Fruit fly (Drosophila melanogaster) whole organism, embryonic: Measurements from ENCODE around the gene CG12096.

Experiments
- Antp ChIP-seq: fragments of 200-800 bp; sonication (Bioruptor generic); optimal IDR thresholded peaks from 3 replicates; lab custom pipeline; 2016; ENCODE audit warnings: missing biosample characterization, missing genetic modification characterization
- Atf3 ChIP-seq: fragments of 200-800 bp; sonication (Bioruptor generic); optimal IDR thresholded peaks from 3 replicates; lab custom pipeline; 2016; ENCODE audit warnings: missing biosample characterization, missing genetic modification characterization
- Atf6 ChIP-seq: fragments of 200-800 bp; sonication (Bioruptor generic); IDR thresholded peaks from 2 replicates; pipeline ENCODE4 v1.3.6; 2022; ENCODE audit warnings: missing biosample characterization, missing genetic modification characterization
- Bgb ChIP-seq: fragments of 200-800 bp; sonication (Bioruptor generic); IDR thresholded peaks from 2 replicates; pipeline ENCODE4 v1.3.6; 2022; ENCODE audit warnings: missing biosample characterization, missing genetic modification characterization; ENCODE audit not compliant: partially characterized antibody
- CG10147 ChIP-seq: fragments of 200-800 bp; sonication (Bioruptor generic); optimal IDR thresholded peaks from 2 replicates; lab custom pipeline; 2019; ENCODE audit warnings: missing biosample characterization, mild to moderate bottlenecking, missing genetic modification characterization, moderate library complexity
- CG12071 ChIP-seq: fragments of 200-800 bp; sonication (Bioruptor generic); optimal IDR thresholded peaks from 3 replicates; lab custom pipeline; 2018; ENCODE audit warnings: missing biosample characterization, mild to moderate bottlenecking, missing genetic modification characterization
- CG13123 ChIP-seq: fragments of 200-800 bp; sonication (Bioruptor generic); optimal IDR thresholded peaks from 2 replicates; lab custom pipeline; 2016; ENCODE audit warnings: missing biosample characterization, missing genetic modification characterization
- CG15479 ChIP-seq: fragments of 200-800 bp; sonication (Bioruptor generic); optimal IDR thresholded peaks from 3 replicates; lab custom pipeline; 2019; ENCODE audit warnings: missing biosample characterization, mild to moderate bottlenecking, missing genetic modification characterization, moderate library complexity
- CG15696 ChIP-seq: fragments of 200-800 bp; sonication (Bioruptor generic); optimal IDR thresholded peaks from 2 replicates; lab custom pipeline; 2019; ENCODE audit warnings: missing biosample characterization, mild to moderate bottlenecking, missing genetic modification characterization, moderate library complexity
- CG16813 ChIP-seq: fragments of 200-800 bp; sonication (Bioruptor generic); IDR thresholded peaks from 3 replicates; pipeline ENCODE4 v1.3.6; 2022; ENCODE audit warnings: missing biosample characterization, missing genetic modification characterization; ENCODE audit not compliant: partially characterized antibody
- CG16863 ChIP-seq: fragments of 200-800 bp; sonication (Bioruptor generic); optimal IDR thresholded peaks from 3 replicates; lab custom pipeline; 2016; ENCODE audit warnings: missing biosample characterization, missing genetic modification characterization
- CG18262 ChIP-seq: fragments of 200-800 bp; optimal IDR thresholded peaks from 3 replicates; lab custom pipeline; 2019; ENCODE audit warnings: missing biosample characterization, mild to moderate bottlenecking, missing genetic modification characterization, moderate library complexity
- CG18476 ChIP-seq: fragments of 200-800 bp; sonication (Bioruptor generic); optimal IDR thresholded peaks from 2 replicates; lab custom pipeline; 2016; ENCODE audit warnings: missing biosample characterization, mild to moderate bottlenecking, missing genetic modification characterization
- CG2116 ChIP-seq: fragments of 200-800 bp; sonication (Bioruptor generic); optimal IDR thresholded peaks from 3 replicates; lab custom pipeline; 2018; ENCODE audit warnings: missing biosample characterization, mild to moderate bottlenecking, missing genetic modification characterization
- CG2678 ChIP-seq: fragments of 200-800 bp; sonication (Bioruptor generic); optimal IDR thresholded peaks from 3 replicates; lab custom pipeline; 2019; ENCODE audit warnings: missing biosample characterization, mild to moderate bottlenecking, missing genetic modification characterization, moderate library complexity
- CG30403 ChIP-seq: fragments of 200-800 bp; sonication (Bioruptor generic); optimal IDR thresholded peaks from 3 replicates; lab custom pipeline; 2016; ENCODE audit warnings: missing biosample characterization, missing genetic modification characterization
- CG30431 ChIP-seq: fragments of 200-800 bp; sonication (Bioruptor generic); optimal IDR thresholded peaks from 2 replicates; lab custom pipeline; 2017; ENCODE audit warnings: missing biosample characterization, missing genetic modification characterization
- CG31365 ChIP-seq: fragments of 200-800 bp; sonication (Bioruptor generic); optimal IDR thresholded peaks from 2 replicates; lab custom pipeline; 2018; ENCODE audit warnings: missing biosample characterization, mild to moderate bottlenecking, missing genetic modification characterization
- CG32772 ChIP-seq: fragments of 200-800 bp; sonication (Bioruptor generic); IDR thresholded peaks from 2 replicates; pipeline ENCODE4 v1.3.6; 2022; ENCODE audit warnings: missing biosample characterization, missing genetic modification characterization
- CG6791 ChIP-seq: fragments of 200-800 bp; sonication (Bioruptor generic); IDR thresholded peaks from 3 replicates; pipeline ENCODE4 v1.3.6; 2022; ENCODE audit warnings: missing biosample characterization, missing genetic modification characterization; ENCODE audit not compliant: partially characterized antibody
- CG8290 ChIP-seq, 3 experiments: fragments of 200-800 bp; sonication (Bioruptor generic); optimal IDR thresholded peaks; 2 replicates each; lab custom pipeline; 2016 to 2019; ENCODE audit warnings: missing biosample characterization in 3 of 3, missing genetic modification characterization in 3 of 3, mild to moderate bottlenecking in 2 of 3, moderate library complexity in 1 of 3
- CG9932 ChIP-seq: fragments of 200-800 bp; sonication (Bioruptor generic); IDR thresholded peaks from 2 replicates; pipeline ENCODE4 v1.3.6; 2022; ENCODE audit warnings: missing biosample characterization, missing genetic modification characterization
- CTCF ChIP-seq: fragments of 200-800 bp; sonication (Bioruptor generic); optimal IDR thresholded peaks from 2 replicates; lab custom pipeline; 2017; ENCODE audit warnings: missing biosample characterization, mild to moderate bottlenecking, missing genetic modification characterization, moderate library complexity
- D19A ChIP-seq: fragments of 200-800 bp; optimal IDR thresholded peaks from 3 replicates; lab custom pipeline; 2019; ENCODE audit warnings: missing biosample characterization, mild to moderate bottlenecking, missing genetic modification characterization, moderate library complexity
- D19B ChIP-seq: fragments of 200-800 bp; sonication (Bioruptor generic); optimal IDR thresholded peaks from 2 replicates; lab custom pipeline; 2017; ENCODE audit warnings: missing biosample characterization, mild to moderate bottlenecking, missing genetic modification characterization
- Dek ChIP-seq: fragments of 200-800 bp; sonication (Bioruptor generic); optimal IDR thresholded peaks from 3 replicates; lab custom pipeline; 2019; ENCODE audit warnings: missing biosample characterization, mild to moderate bottlenecking, missing genetic modification characterization, moderate library complexity
- E2f1 ChIP-seq: fragments of 200-800 bp; sonication (Bioruptor generic); IDR thresholded peaks from 2 replicates; pipeline ENCODE4 v1.3.6; 2022; ENCODE audit warnings: missing biosample characterization, missing genetic modification characterization
- E2f2 ChIP-seq: fragments of 200-800 bp; sonication (Bioruptor generic); IDR thresholded peaks from 2 replicates; pipeline ENCODE4 v1.3.6; 2022; ENCODE audit warnings: missing biosample characterization, missing genetic modification characterization
- HLH4C ChIP-seq: fragments of 200-800 bp; sonication (Bioruptor generic); IDR thresholded peaks from 3 replicates; pipeline ENCODE4 v1.3.6; 2022; ENCODE audit warnings: missing biosample characterization, missing genetic modification characterization; ENCODE audit not compliant: partially characterized antibody
- HmgZ ChIP-seq: fragments of 200-800 bp; sonication (Bioruptor generic); optimal IDR thresholded peaks from 2 replicates; lab custom pipeline; 2018; ENCODE audit warnings: missing biosample characterization, mild to moderate bottlenecking, missing genetic modification characterization
- Myb ChIP-seq: fragments of 200-800 bp; sonication (Bioruptor generic); optimal IDR thresholded peaks from 2 replicates; lab custom pipeline; 2016; ENCODE audit warnings: missing biosample characterization, missing genetic modification characterization
- Pdp1 ChIP-seq, 2 experiments: fragments of 200-800 bp; sonication (Bioruptor generic); optimal IDR thresholded peaks; 3 replicates each; lab custom pipeline; 2016; ENCODE audit warnings: missing biosample characterization in 2 of 2, missing genetic modification characterization in 2 of 2, mild to moderate bottlenecking in 1 of 2, moderate library complexity in 1 of 2
- Sin3A ChIP-seq: fragments of >200 bp; optimal IDR thresholded peaks from 2 replicates; lab custom pipeline; 2018
- Sox100B ChIP-seq: fragments of 200-800 bp; sonication (Bioruptor generic); optimal IDR thresholded peaks from 3 replicates; lab custom pipeline; 2018; ENCODE audit warnings: missing biosample characterization, mild to moderate bottlenecking, missing genetic modification characterization
- ash1 ChIP-seq: fragments of 200-800 bp; sonication (Bioruptor generic); optimal IDR thresholded peaks from 2 replicates; lab custom pipeline; 2018; ENCODE audit warnings: missing biosample characterization, mild to moderate bottlenecking, missing genetic modification characterization
- br ChIP-seq: fragments of >200 bp; optimal IDR thresholded peaks from 2 replicates; lab custom pipeline; 2017
- chn ChIP-seq: fragments of 200-800 bp; sonication (Bioruptor generic); optimal IDR thresholded peaks from 2 replicates; lab custom pipeline; 2016; ENCODE audit warnings: missing biosample characterization, missing genetic modification characterization
- fd64A ChIP-seq: fragments of 200-800 bp; sonication (Bioruptor generic); optimal IDR thresholded peaks from 3 replicates; lab custom pipeline; 2018; ENCODE audit warnings: missing biosample characterization, mild to moderate bottlenecking, missing genetic modification characterization
- gce ChIP-seq: fragments of 200-800 bp; sonication (Bioruptor generic); IDR thresholded peaks from 3 replicates; pipeline ENCODE4 v1.3.6; 2022; ENCODE audit warnings: missing biosample characterization, missing genetic modification characterization
- ind ChIP-seq: fragments of 200-800 bp; sonication (Bioruptor generic); optimal IDR thresholded peaks from 3 replicates; lab custom pipeline; 2016; ENCODE audit warnings: missing biosample characterization, missing genetic modification characterization
- kay ChIP-seq: fragments of 200-800 bp; sonication (Bioruptor generic); optimal IDR thresholded peaks from 2 replicates; lab custom pipeline; 2016; ENCODE audit warnings: missing biosample characterization, missing genetic modification characterization
- lab ChIP-seq: fragments of 200-800 bp; sonication (Bioruptor generic); optimal IDR thresholded peaks from 3 replicates; lab custom pipeline; 2017; ENCODE audit warnings: missing biosample characterization, missing genetic modification characterization, mild to moderate bottlenecking, moderate library complexity, missing genetic modification reagents
- otp ChIP-seq: fragments of 200-800 bp; sonication (Bioruptor generic); IDR thresholded peaks from 3 replicates; pipeline ENCODE4, ENCODE4 v1.3.6; 2022; ENCODE audit warnings: missing biosample characterization, missing genetic modification characterization
- pros ChIP-seq: fragments of 200-800 bp; sonication (Bioruptor generic); optimal IDR thresholded peaks from 3 replicates; lab custom pipeline; 2019; ENCODE audit warnings: missing biosample characterization, mild to moderate bottlenecking, missing genetic modification characterization, moderate library complexity
- ranshi ChIP-seq: fragments of 200-800 bp; sonication (Bioruptor generic); IDR thresholded peaks from 2 replicates; pipeline ENCODE4 v1.3.6; 2022; ENCODE audit warnings: missing biosample characterization, missing genetic modification characterization
- ro ChIP-seq: fragments of 200-800 bp; sonication (Bioruptor generic); IDR thresholded peaks from 2 replicates; pipeline ENCODE4 v1.3.6; 2022; ENCODE audit warnings: missing biosample characterization, missing genetic modification characterization
- sens ChIP-seq: fragments of 200-800 bp; sonication (Bioruptor generic); peaks from one replicate; lab custom pipeline; 2016; ENCODE audit warnings: missing biosample characterization, missing genetic modification characterization
- stwl ChIP-seq: fragments of 200-800 bp; sonication (Bioruptor generic); optimal IDR thresholded peaks from 3 replicates; lab custom pipeline; 2018; ENCODE audit warnings: missing biosample characterization, mild to moderate bottlenecking, missing genetic modification characterization, moderate library complexity

CG12096 gene

DNA sequence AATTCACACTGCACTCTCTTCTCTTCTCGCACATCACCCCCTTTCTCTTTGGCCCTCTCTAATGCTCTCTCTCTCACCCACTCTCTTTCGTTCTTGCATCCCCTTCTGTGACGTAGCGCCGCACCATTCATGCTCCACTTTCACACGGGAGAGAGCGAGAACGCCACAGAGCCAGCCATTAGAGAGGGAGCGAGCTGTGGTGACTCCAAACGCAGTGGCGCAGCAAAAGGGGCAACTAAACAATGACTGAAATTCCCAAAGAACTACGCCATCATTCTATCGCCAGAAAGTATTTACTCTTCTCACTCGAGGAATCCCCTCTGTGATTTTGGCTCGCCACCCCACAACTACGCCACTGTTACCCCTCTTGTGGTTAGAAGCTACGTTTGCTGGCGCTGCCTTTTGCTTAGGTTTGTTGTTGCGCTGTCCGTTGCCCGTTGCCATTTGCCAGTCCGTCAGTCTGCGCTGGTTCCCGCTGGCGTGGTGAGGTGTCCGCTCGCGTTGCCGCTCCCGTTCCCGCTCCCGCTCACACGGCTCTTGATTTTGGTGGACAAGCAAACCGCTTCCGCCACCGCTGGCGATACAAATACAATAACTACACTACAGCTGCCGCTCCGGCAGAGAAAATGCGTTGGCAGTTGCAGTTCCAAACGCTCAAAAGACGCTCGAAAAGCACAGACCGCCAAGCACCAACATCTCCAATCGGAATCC is 28.2 kb upstream of the CG12096 start (continued):
- TF ChIP-seq E2f2 (GFP tag; lab: Robert Waterston, UW) (peak; percentile 89), CG6791 (GFP tag; lab: Robert Waterston, UW) (peak; percentile 42; the same call in 1 of the 3 replicates), sens (GFP tag; lab: Kevin White, UChicago) (peak; percentile 100), ro (GFP tag; lab: Robert Waterston, UW) (peak; percentile 98), lab (GFP tag; lab: Kevin White, UChicago) (peak; percentile 100), ind (GFP tag; lab: Kevin White, UChicago) (peak; percentile 100), pros (peak; percentile 82)

DNA sequence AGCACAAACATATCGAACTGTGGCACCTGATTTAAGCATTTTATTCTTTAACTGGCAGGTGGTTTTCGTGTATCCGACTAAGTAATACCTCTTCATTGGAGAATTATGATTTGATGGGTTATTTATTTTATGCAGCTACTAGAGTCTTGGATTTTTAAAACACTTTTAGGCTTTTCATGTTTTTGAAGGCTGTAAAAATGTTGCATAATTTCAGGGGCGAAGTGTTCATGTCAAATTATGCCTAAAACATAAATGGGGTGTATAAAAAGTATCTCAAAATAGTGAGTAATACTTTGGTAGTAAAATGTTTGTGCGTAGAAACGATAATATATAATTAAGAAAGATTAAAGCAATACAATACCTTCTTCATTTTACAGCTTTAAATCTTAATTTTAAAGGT is 24.6 kb upstream of the CG12096 start:
- TF ChIP-seq kay (GFP tag; lab: Kevin White, UChicago), result peak; percentile 24
- peak; percentile 43 for TF ChIP-seq D19B (GFP tag; lab: Kevin White, UChicago)
- peak; percentile 47 for TF ChIP-seq CG18476 (GFP tag; lab: Kevin White, UChicago)
- TF ChIP-seq Bgb (GFP tag; lab: Robert Waterston, UW), result 0 out of 2 replicates have a peak, but pooled peaks have one; percentile 29
- TF ChIP-seq CG16813 (GFP tag; lab: Robert Waterston, UW), result 0 out of 3 replicates have a peak, but pooled peaks have one; percentile 6
- TF ChIP-seq Dek, result peak; percentile 13
- TF ChIP-seq CG15479 (GFP tag; lab: Kevin White, UChicago), result no peak
- no peak for TF ChIP-seq chn (GFP tag; lab: Kevin White, UChicago)
- no peak for TF ChIP-seq otp (GFP tag; lab: Robert Waterston, UW)
- no peak for TF ChIP-seq CG9932
- TF ChIP-seq D19A (tag; lab: Kevin White, UChicago), result peak; percentile 7
- no peak for TF ChIP-seq CG10147 (GFP tag; lab: Kevin White, UChicago)
- no peak for TF ChIP-seq Sox100B (GFP tag; lab: Kevin White, UChicago)
- TF ChIP-seq CG16863 (GFP tag; lab: Kevin White, UChicago), result no peak
- TF ChIP-seq CG6791 (GFP tag; lab: Robert Waterston, UW), result 0 out of 3 replicates have a peak, but pooled peaks have one; percentile 42
- TF ChIP-seq CTCF (GFP tag; lab: Kevin White, UChicago), result peak; percentile 64
- TF ChIP-seq Pdp1 (GFP tag; optimal IDR thresholded peaks at IDR 0.05; lab: Kevin White, UChicago), result peak in 1 of 2 experiments; percentile 0
- no peak for TF ChIP-seq fd64A (GFP tag; lab: Kevin White, UChicago)
- TF ChIP-seq CG8290 (GFP tag; optimal IDR thresholded peaks at IDR 0.05; lab: Kevin White, UChicago), result peak; percentile 0
- TF ChIP-seq CG8290 (tag; optimal IDR thresholded peaks at IDR 0.05; lab: Kevin White, UChicago), result peak in 1 of 2 experiments; percentile 11
- no peak for TF ChIP-seq CG15696
- TF ChIP-seq stwl, result peak; percentile 25
- TF ChIP-seq HmgZ (tag; lab: Kevin White, UChicago), result peak; percentile 25
- TF ChIP-seq Myb, result no peak
- peak; percentile 44 for TF ChIP-seq HLH4C (GFP tag; lab: Robert Waterston, UW)
- TF ChIP-seq CG31365 (tag; lab: Kevin White, UChicago), result no peak

DNA sequence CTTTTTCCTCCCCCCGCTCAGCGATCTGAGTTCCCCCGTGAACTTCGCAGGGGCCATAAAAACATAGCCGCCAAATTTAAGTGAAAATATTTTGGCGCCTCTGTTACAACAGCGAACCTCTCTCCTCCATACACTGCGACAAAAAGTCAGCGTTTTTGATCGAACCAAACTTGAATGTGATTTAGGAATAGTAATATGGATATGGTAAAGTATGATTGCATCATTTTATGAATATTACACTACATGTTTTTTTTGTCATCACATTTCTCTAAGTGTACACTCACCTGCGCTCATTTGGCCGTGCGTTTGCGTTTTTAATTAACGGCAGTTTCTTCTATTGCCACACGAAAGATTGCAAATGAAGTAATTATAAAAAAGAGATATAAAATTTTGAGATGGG is 23.7 kb upstream of the CG12096 start:
- TF ChIP-seq Atf3 (GFP tag; lab: Kevin White, UChicago) (peak; percentile 36), CG12071 (GFP tag; lab: Kevin White, UChicago) (peak; percentile 60), gce (0 out of 3 replicates have a peak, but pooled peaks have one; percentile 55), pros (no peak), ash1 (GFP tag; lab: Kevin White, UChicago) (no peak), CG13123 (GFP tag; lab: Kevin White, UChicago) (peak; percentile 31), Sin3A (no peak), CG30403 (GFP tag; lab: Kevin White, UChicago) (peak; percentile 67), Atf6 (GFP tag; lab: Robert Waterston, UW) (peak; percentile 43; the same call in 1 of the 2 replicates), CG18262 (tag; lab: Kevin White, UChicago) (peak; percentile 53), br (lab: Kevin White, UChicago) (no peak), CG2678 (tag; lab: Kevin White, UChicago) (peak; percentile 61), CG32772 (0 out of 2 replicates have a peak, but pooled peaks have one; percentile 35), Antp (GFP tag; lab: Kevin White, UChicago) (peak; percentile 40), E2f1 (GFP tag; lab: Robert Waterston, UW) (peak; percentile 51; the same call in 1 of the 2 replicates), ranshi (GFP tag; lab: Robert Waterston, UW) (peak; percentile 69), CG30431 (GFP tag; lab: Kevin White, UChicago) (peak; percentile 5), CG2116 (GFP tag; lab: Kevin White, UChicago) (no peak)
